Worm (Caenorhabditis elegans) whole organism, L2 larva: ENCODE results near the gene srx-108.

Source experiments
- C34F6.9 ChIP-seq: fragments of 150-350 bp; optimal IDR thresholded peaks from 2 replicates; lab custom pipeline; 2014; ENCODE audit warnings: missing biosample characterization, missing genetic modification characterization
- Y55F3AM.14 ChIP-seq: fragments of 200-800 bp; sonication (Bioruptor generic); optimal IDR thresholded peaks from 2 replicates; lab custom pipeline; 2018; ENCODE audit warnings: mild to moderate bottlenecking, missing genetic modification characterization, missing compliant biosample characterization
- ZK546.5 ChIP-seq: sonication (generic microtip); optimal IDR thresholded peaks from 2 replicates; lab custom pipeline; 2017; ENCODE audit warnings: missing biosample characterization, missing genetic modification characterization
- crh-2 ChIP-seq: sonication (generic microtip); optimal IDR thresholded peaks from 2 replicates; lab custom pipeline; 2017; ENCODE audit warnings: missing biosample characterization, missing genetic modification characterization
- elt-1 ChIP-seq: fragments of 150-350 bp; optimal IDR thresholded peaks from 2 replicates; lab custom pipeline; 2014; ENCODE audit warnings: missing biosample characterization, missing genetic modification characterization
- fos-1 ChIP-seq: fragments of 150-350 bp; optimal IDR thresholded peaks from 2 replicates; lab custom pipeline; 2014; ENCODE audit warnings: missing biosample characterization, missing genetic modification characterization
- gmeb-1 ChIP-seq: fragments of 150-350 bp; optimal IDR thresholded peaks from 2 replicates; lab custom pipeline; 2014; ENCODE audit warnings: missing biosample characterization, missing genetic modification characterization
- lin-11 ChIP-seq: fragments of 150-350 bp; sonication (generic microtip); optimal IDR thresholded peaks from 2 replicates; lab custom pipeline; 2014; ENCODE audit warnings: missing biosample characterization, missing genetic modification characterization, inconsistent platforms, mixed read lengths
- lin-13 ChIP-seq: fragments of 150-350 bp; optimal IDR thresholded peaks from 2 replicates; lab custom pipeline; 2014; ENCODE audit warnings: missing biosample characterization, missing genetic modification reagents, missing genetic modification characterization
- lin-39 ChIP-seq: fragments of 150-350 bp; optimal IDR thresholded peaks from 2 replicates; lab custom pipeline; 2014; ENCODE audit warnings: missing biosample characterization, missing genetic modification reagents, missing genetic modification characterization
- lsy-2 ChIP-seq, 2 experiments: fragments of 150-350 bp in 1 of 2; sonication (generic microtip) in 1 of 2; optimal IDR thresholded peaks; 2 replicates each; lab custom pipeline; 2014 to 2017; ENCODE audit warnings: missing biosample characterization in 2 of 2, missing genetic modification characterization in 2 of 2
- mab-5 ChIP-seq: fragments of 150-350 bp; optimal IDR thresholded peaks from 2 replicates; lab custom pipeline; 2014; ENCODE audit warnings: missing biosample characterization, missing genetic modification characterization
- mbf-1 ChIP-seq: sonication (generic microtip); optimal IDR thresholded peaks from 2 replicates; lab custom pipeline; 2017; ENCODE audit warnings: missing biosample characterization, missing genetic modification characterization
- nhr-11 ChIP-seq: fragments of 150-350 bp; optimal IDR thresholded peaks from 2 replicates; lab custom pipeline; 2014; ENCODE audit warnings: missing biosample characterization, missing genetic modification characterization
- nhr-12 ChIP-seq: fragments of 150-350 bp; optimal IDR thresholded peaks from 2 replicates; lab custom pipeline; 2014; ENCODE audit warnings: missing biosample characterization, missing genetic modification characterization
- nhr-129 ChIP-seq: fragments of 150-350 bp; optimal IDR thresholded peaks from 2 replicates; lab custom pipeline; 2014; ENCODE audit warnings: missing biosample characterization, missing genetic modification characterization
- nhr-21 ChIP-seq: fragments of 150-350 bp; optimal IDR thresholded peaks from 2 replicates; lab custom pipeline; 2014; ENCODE audit warnings: missing biosample characterization, missing genetic modification characterization
- nhr-237 ChIP-seq: fragments of 150-350 bp; optimal IDR thresholded peaks from 2 replicates; lab custom pipeline; 2014; ENCODE audit warnings: missing biosample characterization, missing genetic modification characterization
- nhr-6 ChIP-seq: fragments of 150-350 bp; optimal IDR thresholded peaks from 2 replicates; lab custom pipeline; 2014; ENCODE audit warnings: missing biosample characterization, missing genetic modification characterization
- nhr-77 ChIP-seq: fragments of 150-350 bp; optimal IDR thresholded peaks from 2 replicates; lab custom pipeline; 2014; ENCODE audit warnings: missing biosample characterization, missing genetic modification characterization
- skn-1 ChIP-seq: sonication (generic microtip); optimal IDR thresholded peaks from 2 replicates; lab custom pipeline; 2017; ENCODE audit warnings: missing biosample characterization, missing genetic modification characterization
- sma-9 ChIP-seq, 2 experiments: fragments of 150-350 bp in 1 of 2; sonication (generic microtip) in 1 of 2; optimal IDR thresholded peaks; 2 replicates each; lab custom pipeline; 2014 to 2016; ENCODE audit warnings: missing genetic modification characterization in 2 of 2, mild to moderate bottlenecking in 1 of 2, missing biosample characterization in 1 of 2, missing compliant biosample characterization in 1 of 2, missing genetic modification reagents in 1 of 2, moderate library complexity in 1 of 2
- snpc-4 ChIP-seq: fragments of 150-350 bp; optimal IDR thresholded peaks from 2 replicates; lab custom pipeline; 2014; ENCODE audit warnings: missing biosample characterization, missing genetic modification characterization
- unc-39 ChIP-seq: fragments of 150-350 bp; optimal IDR thresholded peaks from 2 replicates; lab custom pipeline; 2014; ENCODE audit warnings: missing biosample characterization, missing genetic modification characterization
- unc-62 ChIP-seq: fragments of 150-350 bp; optimal IDR thresholded peaks from 2 replicates; lab custom pipeline; 2014; ENCODE audit warnings: missing biosample characterization, missing genetic modification reagents, missing genetic modification characterization
- zag-1 ChIP-seq: fragments of 150-350 bp; optimal IDR thresholded peaks from 2 replicates; lab custom pipeline; 2014; ENCODE audit warnings: missing biosample characterization, missing genetic modification characterization
- ztf-11 ChIP-seq: sonication (generic microtip); optimal IDR thresholded peaks from 2 replicates; lab custom pipeline; 2017; ENCODE audit warnings: missing biosample characterization, missing genetic modification characterization

Gene srx-108

DNA sequence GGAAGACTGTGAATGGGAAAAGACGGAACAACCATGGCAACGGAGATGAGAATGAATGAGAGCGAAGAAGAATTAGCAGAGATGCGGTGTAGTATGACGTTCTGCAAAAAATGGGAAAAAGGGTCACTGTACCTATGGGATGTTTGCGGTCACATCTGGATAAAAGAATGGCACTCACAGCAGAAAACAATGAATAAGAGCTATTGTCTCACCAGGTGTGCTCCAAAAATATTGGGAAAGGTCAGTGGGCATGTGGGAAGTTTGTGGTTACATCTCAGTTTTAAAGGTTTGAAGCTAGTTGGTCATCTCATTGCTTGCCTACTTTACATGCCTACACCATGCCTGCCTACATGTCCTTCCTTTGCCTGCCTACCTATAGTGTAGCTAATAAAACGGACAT is 45.3 kb downstream of the srx-108 start, which contains the start of gene fbxb-91:
fbxb-91 (minus strand) TSS at position 101 of the 400 bp plus-strand sequence.
- TF ChIP-seq nhr-11 (tag; lab: Kevin White, UChicago) (no peak), fos-1 (tag; lab: Kevin White, UChicago) (no peak), nhr-129 (no peak), snpc-4 (tag; lab: Kevin White, UChicago) (no peak), lin-11 (tag; lab: Kevin White, UChicago) (no peak), gmeb-1 (tag; lab: Kevin White, UChicago) (no peak)

DNA sequence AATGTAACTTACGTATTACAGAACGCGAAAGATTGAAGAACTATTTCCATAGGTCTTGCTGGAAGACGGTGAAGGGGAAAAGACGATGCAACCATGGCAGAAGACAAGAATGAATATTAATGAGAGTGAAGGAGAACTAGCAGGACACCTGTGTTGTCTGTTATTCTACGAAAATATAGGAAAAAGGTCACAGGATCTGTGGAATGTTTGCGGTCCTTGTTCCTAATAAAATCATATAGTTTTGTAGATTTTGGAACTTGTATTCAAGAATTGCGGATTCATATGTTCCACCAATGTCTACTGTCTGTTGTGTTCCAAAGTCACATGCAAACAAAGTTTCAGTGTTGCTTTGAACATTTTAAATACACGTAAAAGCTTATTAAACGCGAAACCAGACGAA is 46.8 kb downstream of the srx-108 start, which contains the start of gene sdz-11:
sdz-11 (minus strand) TSS at position 101 of the 400 bp plus-strand sequence.
- no peak for TF ChIP-seq lin-39 (tag; lab: Kevin White, UChicago)
- no peak for TF ChIP-seq nhr-21 (tag; lab: Kevin White, UChicago)
- TF ChIP-seq zag-1 (tag; lab: Kevin White, UChicago): no peak
- TF ChIP-seq nhr-237 (tag; lab: Kevin White, UChicago): no peak
- no peak for TF ChIP-seq ztf-11 (tag; lab: Kevin White, UChicago)
- TF ChIP-seq unc-39 (tag; lab: Kevin White, UChicago): no peak
- no peak for TF ChIP-seq nhr-77 (tag; lab: Kevin White, UChicago)
- no peak for TF ChIP-seq ZK546.5 (tag; lab: Kevin White, UChicago)
- no peak for TF ChIP-seq lin-13 (GFP tag; lab: Kevin White, UChicago)
- no peak for TF ChIP-seq unc-62 (GFP tag; lab: Kevin White, UChicago)
- no peak for TF ChIP-seq nhr-11 (tag; lab: Kevin White, UChicago)
- no peak for TF ChIP-seq lsy-2 (tag; optimal IDR thresholded peaks at IDR 0.05; lab: Kevin White, UChicago)
- no peak for TF ChIP-seq elt-1 (tag; lab: Kevin White, UChicago)
- no peak for TF ChIP-seq mbf-1 (tag; lab: Kevin White, UChicago)

DNA sequence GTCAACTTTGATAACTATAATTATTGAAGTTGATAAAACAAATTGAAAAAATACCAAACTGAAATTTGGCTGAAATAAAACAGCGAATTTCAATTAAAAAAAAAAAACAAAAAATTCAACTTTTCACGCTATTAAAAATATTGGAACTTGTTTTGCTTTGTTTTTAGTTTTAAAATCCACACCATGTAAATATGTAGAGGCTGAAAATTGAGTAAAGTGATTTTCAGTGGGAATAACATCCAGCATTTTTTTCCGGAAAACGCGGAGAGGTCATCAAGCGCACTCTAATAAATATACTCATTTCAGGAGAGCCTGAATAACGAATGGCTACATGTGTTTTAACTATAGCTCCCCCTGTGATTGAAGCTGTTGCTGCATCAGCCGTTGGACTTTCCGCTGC is 48.2 kb downstream of the srx-108 start, which contains the start of gene rcd-1:
rcd-1 (plus strand) TSS at position 301 of the 400 bp plus-strand sequence.
- TF ChIP-seq nhr-12 (tag; lab: Kevin White, UChicago) (no peak), nhr-6 (tag; lab: Kevin White, UChicago) (no peak), unc-62 (GFP tag; lab: Kevin White, UChicago) (no peak), C34F6.9 (tag; lab: Kevin White, UChicago) (no peak), sma-9 (GFP tag; optimal IDR thresholded peaks at IDR 0.05; lab: Kevin White, UChicago) (no peak), sma-9 (tag; optimal IDR thresholded peaks at IDR 0.05; lab: Kevin White, UChicago) (no peak), mab-5 (tag; lab: Kevin White, UChicago) (no peak), crh-2 (tag; lab: Kevin White, UChicago) (no peak), skn-1 (no peak), Y55F3AM.14 (GFP tag; lab: Kevin White, UChicago) (no peak), lsy-2 (tag; optimal IDR thresholded peaks at IDR 0.05; lab: Kevin White, UChicago) (no peak)
